Worm (Caenorhabditis elegans): ENCODE measurements around the gene xpb-1.

DNA sequence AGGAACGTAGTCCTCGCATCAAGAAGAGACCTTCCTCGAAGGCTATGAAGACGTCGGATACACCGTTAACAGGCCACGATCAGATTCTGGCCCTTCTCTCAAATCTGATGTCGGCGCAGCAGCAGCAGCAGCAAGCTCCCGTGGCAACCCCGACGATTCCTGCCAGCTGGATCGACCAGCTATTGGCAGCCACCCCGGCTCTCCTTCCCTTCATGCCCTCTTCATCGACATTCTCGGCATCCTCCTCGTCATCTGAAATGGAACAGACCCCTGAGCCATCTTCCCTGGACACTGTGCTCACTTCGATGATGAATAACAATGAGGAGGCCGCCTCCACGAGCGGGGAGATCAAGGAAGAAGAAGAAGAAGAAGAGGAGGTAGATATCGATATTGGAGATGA lies 35.1 kb downstream of the xpb-1 start:
- TF ChIP-seq F13C5.2 (tag; optimal IDR thresholded peaks at IDR 0.05), result no peak
- no peak for TF ChIP-seq B0310.2 (tag; optimal IDR thresholded peaks at IDR 0.05)
- TF ChIP-seq flt-1 (GFP tag; IDR thresholded peaks at IDR 0.05), result no peak
- TF ChIP-seq pes-1 (GFP tag; IDR thresholded peaks at IDR 0.05), result no peak
- no peak for TF ChIP-seq ceh-13 (GFP tag; optimal IDR thresholded peaks at IDR 0.05)
- no peak for TF ChIP-seq ama-1 (optimal IDR thresholded peaks at IDR 0.05)
- no peak for TF ChIP-seq hmg-4 (GFP tag; optimal IDR thresholded peaks at IDR 0.05)
- no peak for TF ChIP-seq tbx-37 (GFP tag; conservative IDR thresholded peaks at IDR 0.05)
